Worm (Caenorhabditis elegans) whole organism, L4 larva: ENCODE results near the gene epg-3.

Experiments
- F26F4.8 ChIP-seq: fragments of 200-800 bp; sonication (Bioruptor generic); conservative IDR thresholded peaks from 2 replicates; pipeline ENCODE4 v1.3.6; 2022; ENCODE audit warnings: missing genetic modification characterization, missing compliant biosample characterization
- daf-12 ChIP-seq: fragments of 150-350 bp; optimal IDR thresholded peaks from 2 replicates; lab custom pipeline; 2014; ENCODE audit warnings: missing biosample characterization, missing genetic modification reagents, missing genetic modification characterization
- lin-13 ChIP-seq: fragments of 150-350 bp; optimal IDR thresholded peaks from 2 replicates; lab custom pipeline; 2014; ENCODE audit warnings: missing biosample characterization, missing genetic modification reagents, missing genetic modification characterization
- mes-2 ChIP-seq: sonication (generic microtip); optimal IDR thresholded peaks from 2 replicates; lab custom pipeline; 2016; ENCODE audit warnings: missing genotype, mild to moderate bottlenecking, missing genetic modification characterization, missing compliant biosample characterization; ENCODE audit not compliant: poor library complexity, severe bottlenecking
- nhr-11 ChIP-seq: fragments of 150-350 bp; optimal IDR thresholded peaks from 2 replicates; lab custom pipeline; 2014; ENCODE audit warnings: missing biosample characterization, missing genetic modification characterization
- nhr-41 ChIP-seq: fragments of 200-800 bp; sonication (Bioruptor generic); IDR thresholded peaks from 2 replicates; pipeline ENCODE4 v1.3.6; 2022; ENCODE audit warnings: missing genetic modification reagents, missing genetic modification characterization, missing compliant biosample characterization
- nhr-76 ChIP-seq: fragments of 150-350 bp; optimal IDR thresholded peaks from 2 replicates; lab custom pipeline; 2014; ENCODE audit warnings: missing biosample characterization, missing genetic modification characterization
- nhr-77 ChIP-seq: fragments of 150-350 bp; optimal IDR thresholded peaks from 2 replicates; lab custom pipeline; 2014; ENCODE audit warnings: missing biosample characterization, missing genetic modification characterization

- TF ChIP-seq nhr-41 (GFP tag; lab: Robert Waterston, UW), result no peak
- TF ChIP-seq nhr-76 (tag; lab: Kevin White, UChicago), result no peak
- TF ChIP-seq mes-2 (tag; lab: Kevin White, UChicago), result no peak
- TF ChIP-seq nhr-77 (tag; lab: Kevin White, UChicago), result no peak
- no peak for TF ChIP-seq F26F4.8 (GFP tag; lab: Robert Waterston, UW)
- TF ChIP-seq nhr-11 (tag; lab: Kevin White, UChicago), result no peak
- no peak for TF ChIP-seq daf-12 (tag; lab: Kevin White, UChicago)
- no peak for TF ChIP-seq lin-13 (GFP tag; lab: Kevin White, UChicago)
Observed at ce11 chrIII:12885153-12885552, 49.4 kb upstream of the epg-3 start.
